Worm (Caenorhabditis elegans) whole organism, early embryonic: ENCODE results near the gene C50E3.12.

Experiments
- ama-1 ChIP-seq: fragments of 150-350 bp; optimal IDR thresholded peaks from 2 replicates; lab custom pipeline; 2014
- ceh-13 ChIP-seq: fragments of 200-800 bp; sonication (Bioruptor generic); optimal IDR thresholded peaks from 2 replicates; lab custom pipeline; 2018; ENCODE audit warnings: mild to moderate bottlenecking, missing genetic modification characterization, missing compliant biosample characterization
- ets-7 ChIP-seq: sonication (generic microtip); optimal IDR thresholded peaks from 2 replicates; lab custom pipeline; 2016; ENCODE audit warnings: missing genotype, missing genetic modification characterization, missing compliant biosample characterization
- hmbx-1 ChIP-seq: sonication (generic microtip); optimal IDR thresholded peaks from 2 replicates; lab custom pipeline; 2016; ENCODE audit warnings: mild to moderate bottlenecking, missing genetic modification characterization, missing compliant biosample characterization
- pes-1 ChIP-seq: fragments of 200-800 bp; sonication (Bioruptor generic); IDR thresholded peaks from 2 replicates; pipeline ENCODE4 v1.3.6; 2022; ENCODE audit warnings: missing genetic modification reagents, missing genetic modification characterization, missing compliant biosample characterization
- sea-1 ChIP-seq: fragments of 200-800 bp; sonication (Bioruptor generic); conservative IDR thresholded peaks from 2 replicates; pipeline ENCODE4 v1.3.6; 2022; ENCODE audit warnings: missing genetic modification characterization, missing compliant biosample characterization
- tbx-11 ChIP-seq: fragments of 200-800 bp; sonication (Bioruptor generic); IDR thresholded peaks from 2 replicates; pipeline ENCODE4 v1.3.6; 2022; ENCODE audit warnings: missing genetic modification characterization, missing compliant biosample characterization
- tbx-37 ChIP-seq: fragments of 200-800 bp; sonication (Bioruptor generic); conservative IDR thresholded peaks from 2 replicates; pipeline ENCODE4 v1.3.6; 2022; ENCODE audit warnings: missing genetic modification reagents, missing genetic modification characterization, missing compliant biosample characterization

- TF ChIP-seq sea-1 (GFP tag; lab: Robert Waterston, UW) (no peak), hmbx-1 (tag; lab: Kevin White, UChicago) (no peak), ceh-13 (GFP tag; lab: Kevin White, UChicago) (no peak), pes-1 (GFP tag; lab: Robert Waterston, UW) (no peak), tbx-11 (GFP tag; lab: Robert Waterston, UW) (no peak), tbx-37 (GFP tag; lab: Robert Waterston, UW) (no peak), ama-1 (lab: Kevin White, UChicago) (no peak), ets-7 (tag; lab: Kevin White, UChicago) (no peak)
These were observed 28.1 kb upstream of the C50E3.12 start for ce11 chrV:7649963-7650362.
